Worm (Caenorhabditis elegans): ENCODE measurements around the gene nhr-131.

- no peak for TF ChIP-seq Y22D7AL.16 (tag; optimal IDR thresholded peaks at IDR 0.05)
- TF ChIP-seq K02D7.2 (tag; optimal IDR thresholded peaks at IDR 0.05) = no peak
- no peak for TF ChIP-seq nfya-1 (tag; optimal IDR thresholded peaks at IDR 0.05)
- TF ChIP-seq nhr-11 (tag; optimal IDR thresholded peaks at IDR 0.05) = no peak
- TF ChIP-seq odd-2 (tag; optimal IDR thresholded peaks at IDR 0.05) = no peak
- TF ChIP-seq ets-4 (tag; optimal IDR thresholded peaks at IDR 0.05) = no peak
- TF ChIP-seq C08G9.2 (tag; optimal IDR thresholded peaks at IDR 0.05) = no peak
- TF ChIP-seq unc-86 (tag; optimal IDR thresholded peaks at IDR 0.05) = no peak
- no peak for TF ChIP-seq tbx-7 (tag; optimal IDR thresholded peaks at IDR 0.05)
- no peak for TF ChIP-seq elt-2 (tag; optimal IDR thresholded peaks at IDR 0.05)
Observed at ce11 chrV:521517-521916, 27.3 kb downstream of the nhr-131 start, which contains the start of gene srw-107.
